Worm (Caenorhabditis elegans): ENCODE data around the gene cla-1.

cla-1 gene

DNA sequence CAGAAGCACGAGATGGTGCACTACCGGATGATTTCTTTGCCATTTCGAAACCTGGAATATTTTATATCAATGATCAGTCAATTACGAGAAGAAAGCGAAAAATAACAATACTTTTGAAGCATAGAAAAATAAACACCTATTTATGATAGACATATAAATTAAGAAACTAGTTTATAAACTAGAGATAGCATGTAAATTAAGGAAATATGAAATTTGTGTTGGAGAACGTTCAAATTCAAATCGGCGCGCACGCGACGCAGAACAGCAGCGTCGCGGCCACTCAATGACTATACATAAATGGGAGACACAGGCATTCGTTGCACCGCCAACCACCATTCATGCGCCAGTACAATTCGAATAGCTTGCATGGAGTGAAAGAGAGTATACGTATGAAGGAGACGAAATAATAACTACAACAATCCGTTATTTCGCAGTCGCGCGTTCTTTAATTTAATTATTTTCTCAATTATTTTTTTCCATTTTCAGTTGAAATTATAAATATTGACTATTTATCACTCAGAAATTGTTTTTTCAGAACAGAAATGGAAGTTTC is 8.6 kb upstream of the cla-1 start, which contains the start of the genes cec-5 and nol-10:
cec-5 (minus strand) TSS at position 51 of the 553 bp plus-strand sequence.
nol-10 (plus strand) TSS at position 536 of the 553 bp plus-strand sequence.
- TF ChIP-seq unc-39 (tag; optimal IDR thresholded peaks at IDR 0.05) = no peak
- TF ChIP-seq unc-120 (tag; optimal IDR thresholded peaks at IDR 0.05; ENCODE audit: poor library complexity, severe bottlenecking) = peak; percentile 84
- TF ChIP-seq ces-1 (GFP tag; optimal IDR thresholded peaks at IDR 0.05) = peak; percentile 95
- no peak for TF ChIP-seq snpc-4 (tag; optimal IDR thresholded peaks at IDR 0.05)
- TF ChIP-seq pha-4 (tag; optimal IDR thresholded peaks at IDR 0.05) = peak; percentile 92
- no peak for TF ChIP-seq ceh-43 (GFP tag; optimal IDR thresholded peaks at IDR 0.05)
- TF ChIP-seq blmp-1 (tag; optimal IDR thresholded peaks at IDR 0.05) = no peak
- TF ChIP-seq bed-3 (GFP tag; optimal IDR thresholded peaks at IDR 0.05) = no peak
- TF ChIP-seq elt-1 (tag; optimal IDR thresholded peaks at IDR 0.05; ENCODE audit: borderline replicate concordance, insufficient read depth) = no peak
- TF ChIP-seq nhr-237 (tag; optimal IDR thresholded peaks at IDR 0.05) = peak; percentile 88
- peak; percentile 49 for TF ChIP-seq sptf-1 (tag; optimal IDR thresholded peaks at IDR 0.05)
- TF ChIP-seq nhr-2 (tag; optimal IDR thresholded peaks at IDR 0.05) = no peak
- TF ChIP-seq lsy-2 (tag; optimal IDR thresholded peaks at IDR 0.05) = peak; percentile 58
- no peak for TF ChIP-seq mab-5 (tag; optimal IDR thresholded peaks at IDR 0.05)
- TF ChIP-seq mls-2 (tag; optimal IDR thresholded peaks at IDR 0.05) = peak; percentile 57
- peak; percentile 15 for TF ChIP-seq unc-62 (GFP tag; optimal IDR thresholded peaks at IDR 0.05)
- peak; percentile 24 for TF ChIP-seq hlh-1 (tag; optimal IDR thresholded peaks at IDR 0.05)
- TF ChIP-seq tbx-8 (GFP tag; optimal IDR thresholded peaks at IDR 0.05) = no peak
- TF ChIP-seq nhr-28 (tag; optimal IDR thresholded peaks at IDR 0.05) = no peak
- no peak for TF ChIP-seq ztf-11 (tag; optimal IDR thresholded peaks at IDR 0.05)
- TF ChIP-seq lin-32 (GFP tag; optimal IDR thresholded peaks at IDR 0.05) = no peak
- no peak for TF ChIP-seq zip-8 (tag; optimal IDR thresholded peaks at IDR 0.05)
- TF ChIP-seq flh-1 (GFP tag; optimal IDR thresholded peaks at IDR 0.05) = no peak
- TF ChIP-seq nhr-76 (tag; optimal IDR thresholded peaks at IDR 0.05) = no peak
- no peak for TF ChIP-seq drap-1 (GFP tag; optimal IDR thresholded peaks at IDR 0.05)
- TF ChIP-seq ham-2 (GFP tag; optimal IDR thresholded peaks at IDR 0.05) = peak; percentile 73
- no peak for TF ChIP-seq elt-3 (tag; optimal IDR thresholded peaks at IDR 0.05)
- TF ChIP-seq sem-2 (GFP tag; optimal IDR thresholded peaks at IDR 0.05) = no peak
- TF ChIP-seq cnd-1 (tag; optimal IDR thresholded peaks at IDR 0.05) = no peak
- TF ChIP-seq mep-1 (tag; optimal IDR thresholded peaks at IDR 0.05) = peak; percentile 87
- TF ChIP-seq nhr-12 (tag; optimal IDR thresholded peaks at IDR 0.05) = peak; percentile 24
- peak; percentile 83 for TF ChIP-seq ceh-39 (tag; optimal IDR thresholded peaks at IDR 0.05)
- TF ChIP-seq ceh-83 (GFP tag; optimal IDR thresholded peaks at IDR 0.05) = no peak
- peak; percentile 23 for TF ChIP-seq M03D4.4 (tag; optimal IDR thresholded peaks at IDR 0.05)
- TF ChIP-seq lin-13 (tag; optimal IDR thresholded peaks at IDR 0.05) = peak; percentile 57

DNA sequence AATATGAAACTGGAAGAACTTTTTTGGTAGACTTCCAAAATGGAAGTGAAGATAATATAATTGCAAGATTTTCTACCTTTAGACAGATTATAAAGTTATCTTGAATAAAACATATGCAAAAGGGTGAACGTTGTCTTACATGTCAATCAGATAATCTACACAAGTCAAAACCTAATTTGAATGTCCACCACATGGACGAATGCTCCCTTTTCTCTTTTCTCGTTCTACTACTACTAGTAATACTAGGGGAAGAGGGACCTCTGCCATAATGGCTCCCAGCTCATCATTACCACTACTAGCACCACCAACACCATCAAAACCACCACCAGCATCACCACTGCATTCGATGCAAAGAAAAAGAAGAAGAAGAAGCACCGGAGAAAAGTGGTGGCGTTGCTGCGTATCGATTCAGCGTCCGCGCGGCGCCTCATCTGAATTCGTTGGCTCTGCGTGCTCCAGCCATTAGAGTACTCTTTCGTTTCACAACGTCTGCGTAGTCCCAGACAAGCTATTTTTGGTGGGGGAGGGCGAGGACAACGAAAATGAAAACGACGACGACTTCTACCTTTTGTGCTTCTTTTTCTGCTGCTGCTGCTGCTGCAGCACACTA is 3.4 kb upstream of the cla-1 start:
- TF ChIP-seq sptf-1 (tag; optimal IDR thresholded peaks at IDR 0.05) = no peak
- no peak for TF ChIP-seq nhr-237 (tag; optimal IDR thresholded peaks at IDR 0.05)
- TF ChIP-seq unc-120 (tag; optimal IDR thresholded peaks at IDR 0.05; ENCODE audit: poor library complexity, severe bottlenecking) = no peak
- peak; percentile 85 for TF ChIP-seq ces-1 (GFP tag; optimal IDR thresholded peaks at IDR 0.05)
- no peak for TF ChIP-seq hlh-1 (tag; optimal IDR thresholded peaks at IDR 0.05)
- no peak for TF ChIP-seq bed-3 (GFP tag; optimal IDR thresholded peaks at IDR 0.05)
- TF ChIP-seq snpc-4 (tag; optimal IDR thresholded peaks at IDR 0.05) = no peak
- no peak for TF ChIP-seq blmp-1 (tag; optimal IDR thresholded peaks at IDR 0.05)

DNA sequence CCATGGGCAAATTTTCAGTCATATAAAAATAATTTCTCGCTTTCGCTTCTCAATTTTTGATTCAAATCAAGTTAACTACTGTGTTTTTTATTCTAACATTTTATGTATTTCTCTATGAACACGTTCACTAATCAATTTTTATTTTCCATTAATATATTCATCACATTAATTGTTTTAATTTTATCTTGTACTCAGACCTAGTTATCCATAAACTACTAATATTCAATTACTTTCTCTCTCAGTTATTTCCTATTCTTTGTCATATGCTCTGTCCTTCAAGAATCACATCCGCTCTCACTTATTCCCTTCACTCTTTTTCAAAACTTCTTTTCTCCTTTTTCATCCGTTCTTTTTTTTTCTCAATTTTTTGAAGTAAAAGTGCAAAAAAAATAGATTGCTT is 1.8 kb upstream of the cla-1 start:
- TF ChIP-seq sem-2 (GFP tag; optimal IDR thresholded peaks at IDR 0.05) = no peak
- TF ChIP-seq lsy-2 (tag; optimal IDR thresholded peaks at IDR 0.05) = no peak
- peak; percentile 62 for TF ChIP-seq ces-1 (GFP tag; optimal IDR thresholded peaks at IDR 0.05)
- TF ChIP-seq blmp-1 (tag; optimal IDR thresholded peaks at IDR 0.05) = no peak
- no peak for TF ChIP-seq elt-1 (tag; optimal IDR thresholded peaks at IDR 0.05; ENCODE audit: borderline replicate concordance, insufficient read depth)
- no peak for TF ChIP-seq mep-1 (tag; optimal IDR thresholded peaks at IDR 0.05)
- TF ChIP-seq drap-1 (GFP tag; optimal IDR thresholded peaks at IDR 0.05) = no peak
